Worm (Caenorhabditis elegans): ENCODE results near the gene flp-25.

The flp-25 gene

ce11 chrIII:9393114-9393780 lies 31.9 kb downstream of the flp-25 start, which contains the start of the genes gpr-2 and rgr-1 (continued):
- TF ChIP-seq egl-13 (tag; optimal IDR thresholded peaks at IDR 0.05) (no peak), tlp-1 (tag; optimal IDR thresholded peaks at IDR 0.05) (no peak), ces-1 (GFP tag; optimal IDR thresholded peaks at IDR 0.05) (no peak), alr-1 (tag; optimal IDR thresholded peaks at IDR 0.05; ENCODE audit: borderline replicate concordance) (no peak), nhr-28 (tag; optimal IDR thresholded peaks at IDR 0.05) (no peak), tbx-2 (tag; optimal IDR thresholded peaks at IDR 0.05) (no peak), rnt-1 (tag; optimal IDR thresholded peaks at IDR 0.05) (peak; percentile 57), nhr-47 (tag; optimal IDR thresholded peaks at IDR 0.05) (peak; percentile 65), zip-4 (GFP tag; optimal IDR thresholded peaks at IDR 0.05) (no peak), pax-3 (tag; optimal IDR thresholded peaks at IDR 0.05) (no peak), C34B4.2 (tag; optimal IDR thresholded peaks at IDR 0.05) (no peak), fos-1 (tag; optimal IDR thresholded peaks at IDR 0.05) (no peak), lsy-2 (tag; optimal IDR thresholded peaks at IDR 0.05) (peak; percentile 56 to 72), ztf-11 (tag; optimal IDR thresholded peaks at IDR 0.05) (no peak), fkh-8 (tag; optimal IDR thresholded peaks at IDR 0.05) (no peak), nhr-84 (tag; optimal IDR thresholded peaks at IDR 0.05) (no peak), efl-1 (optimal IDR thresholded peaks at IDR 0.05) (peak; percentile 59 to 88), efl-1 (GFP tag; optimal IDR thresholded peaks at IDR 0.05 in 1 of 2) (peak; percentile 88 to 99), ceh-90 (tag; optimal IDR thresholded peaks at IDR 0.05) (no peak), sup-37 (GFP tag; optimal IDR thresholded peaks at IDR 0.05) (no peak), unc-62 (GFP tag; optimal IDR thresholded peaks at IDR 0.05) (no peak), grh-1 (GFP tag; IDR thresholded peaks at IDR 0.05) (no peak), nhr-20 (tag; optimal IDR thresholded peaks at IDR 0.05) (no peak), sox-4 (tag; optimal IDR thresholded peaks at IDR 0.05) (no peak), nhr-90 (tag; optimal IDR thresholded peaks at IDR 0.05; ENCODE audit: poor library complexity) (no peak), nhr-237 (tag; optimal IDR thresholded peaks at IDR 0.05) (no peak), C16A3.4 (tag; optimal IDR thresholded peaks at IDR 0.05) (no peak), dsc-1 (tag; optimal IDR thresholded peaks at IDR 0.05) (peak; percentile 26), Y116A8C.19 (tag; optimal IDR thresholded peaks at IDR 0.05; ENCODE audit: borderline replicate concordance) (no peak), F16B12.6 (tag; optimal IDR thresholded peaks at IDR 0.05) (peak; percentile 90), fkh-10 (GFP tag; optimal IDR thresholded peaks at IDR 0.05) (no peak), isw-1 (GFP tag; IDR thresholded peaks at IDR 0.05) (peak; percentile 11; the same call in 1 of the 2 replicates), zag-1 (tag; optimal IDR thresholded peaks at IDR 0.05) (no peak), irx-1 (tag; optimal IDR thresholded peaks at IDR 0.05) (peak; percentile 4), pag-3 (tag; optimal IDR thresholded peaks at IDR 0.05; ENCODE audit: borderline replicate concordance, insufficient read depth) (no peak), unc-30 (tag; optimal IDR thresholded peaks at IDR 0.05) (no peak), mdl-1 (tag; optimal IDR thresholded peaks at IDR 0.05) (peak in 1 of 2 experiments; percentile 23)

- TF ChIP-seq lin-14 (GFP tag; optimal IDR thresholded peaks at IDR 0.05): no peak
- TF ChIP-seq F16B12.6 (tag; optimal IDR thresholded peaks at IDR 0.05): no peak
- no peak for TF ChIP-seq mab-9 (GFP tag; IDR thresholded peaks at IDR 0.05)
- no peak for TF ChIP-seq lin-15B (tag; optimal IDR thresholded peaks at IDR 0.05)
- no peak for TF ChIP-seq lin-39 (tag; optimal IDR thresholded peaks at IDR 0.05)
- TF ChIP-seq zip-4 (GFP tag; optimal IDR thresholded peaks at IDR 0.05): no peak
- no peak for TF ChIP-seq ztf-11 (tag; optimal IDR thresholded peaks at IDR 0.05)
- no peak for TF ChIP-seq aha-1 (tag; optimal IDR thresholded peaks at IDR 0.05)
Observed at ce11 chrIII:9401036-9401435, 39.7 kb downstream of the flp-25 start, which contains the start of gene nlp-48. nlp-48 (minus strand) TSS chrIII:9401136.
